Fruit fly (Drosophila melanogaster): ENCODE results near the gene CG9705.

The CG9705 gene

dm6 chr3L:16782218-16782763 lies 2.4 kb downstream of the CG9705 start:
- TF ChIP-seq psq (optimal IDR thresholded peaks at IDR 0.05), result no peak
- TF ChIP-seq ttk (optimal IDR thresholded peaks at IDR 0.05), result no peak
- TF ChIP-seq insv (optimal IDR thresholded peaks at IDR 0.05), result no peak
- no peak for TF ChIP-seq h (optimal IDR thresholded peaks at IDR 0.05)
- TF ChIP-seq Sin3A (optimal IDR thresholded peaks at IDR 0.05), result no peak

dm6 chr3L:16782789-16783188 lies 2.9 kb downstream of the CG9705 start, which contains the start of gene CG9706:
TSS of gene CG9706 (plus strand) at chr3L:16783010.
- no peak for TF ChIP-seq ttk (optimal IDR thresholded peaks at IDR 0.05)

- no peak for TF ChIP-seq psq (optimal IDR thresholded peaks at IDR 0.05)
- no peak for TF ChIP-seq insv (optimal IDR thresholded peaks at IDR 0.05)
- no peak for TF ChIP-seq ttk (optimal IDR thresholded peaks at IDR 0.05)
- TF ChIP-seq Myc (optimal IDR thresholded peaks at IDR 0.05), result no peak
- no peak for TF ChIP-seq h (optimal IDR thresholded peaks at IDR 0.05)
- no peak for TF ChIP-seq Sin3A (optimal IDR thresholded peaks at IDR 0.05)
Observed at dm6 chr3L:16786728-16787127, 6.8 kb downstream of the CG9705 start, which contains the start of gene eIF3e. TSS of gene eIF3e (minus strand) at chr3L:16786941.

dm6 chr3L:16796603-16797002 lies 16.7 kb downstream of the CG9705 start:
- TF ChIP-seq Sin3A (optimal IDR thresholded peaks at IDR 0.05), result no peak
- no peak for TF ChIP-seq psq (optimal IDR thresholded peaks at IDR 0.05)
- TF ChIP-seq h (optimal IDR thresholded peaks at IDR 0.05), result no peak
- TF ChIP-seq ttk (optimal IDR thresholded peaks at IDR 0.05), result no peak
- TF ChIP-seq Myc (optimal IDR thresholded peaks at IDR 0.05), result no peak
- TF ChIP-seq insv (optimal IDR thresholded peaks at IDR 0.05), result no peak

dm6 chr3L:16800026-16800425 lies 20.1 kb downstream of the CG9705 start:
- no peak for TF ChIP-seq Myc (optimal IDR thresholded peaks at IDR 0.05)
- no peak for TF ChIP-seq h (optimal IDR thresholded peaks at IDR 0.05)
- no peak for TF ChIP-seq insv (optimal IDR thresholded peaks at IDR 0.05)
- TF ChIP-seq Sin3A (optimal IDR thresholded peaks at IDR 0.05), result no peak
- no peak for TF ChIP-seq psq (optimal IDR thresholded peaks at IDR 0.05)
- no peak for TF ChIP-seq ttk (optimal IDR thresholded peaks at IDR 0.05)

dm6 chr3L:16801499-16802452 lies 21.9 kb downstream of the CG9705 start:
- no peak for TF ChIP-seq insv (optimal IDR thresholded peaks at IDR 0.05)
- TF ChIP-seq Myc (optimal IDR thresholded peaks at IDR 0.05), result no peak
- TF ChIP-seq psq (optimal IDR thresholded peaks at IDR 0.05), result no peak
- no peak for TF ChIP-seq Sin3A (optimal IDR thresholded peaks at IDR 0.05)
- no peak for TF ChIP-seq h (optimal IDR thresholded peaks at IDR 0.05)
- TF ChIP-seq ttk (optimal IDR thresholded peaks at IDR 0.05), result no peak

- TF ChIP-seq insv (optimal IDR thresholded peaks at IDR 0.05), result no peak
- TF ChIP-seq h (optimal IDR thresholded peaks at IDR 0.05), result no peak
- TF ChIP-seq Myc (optimal IDR thresholded peaks at IDR 0.05), result no peak
- no peak for TF ChIP-seq psq (optimal IDR thresholded peaks at IDR 0.05)
- TF ChIP-seq ttk (optimal IDR thresholded peaks at IDR 0.05), result no peak
- no peak for TF ChIP-seq Sin3A (optimal IDR thresholded peaks at IDR 0.05)
Observed at dm6 chr3L:16803273-16803672, 23.4 kb downstream of the CG9705 start.

dm6 chr3L:16803708-16804350 lies 23.9 kb downstream of the CG9705 start:
- TF ChIP-seq psq (optimal IDR thresholded peaks at IDR 0.05) (no peak), ttk (optimal IDR thresholded peaks at IDR 0.05) (no peak), Sin3A (optimal IDR thresholded peaks at IDR 0.05) (no peak), h (optimal IDR thresholded peaks at IDR 0.05) (no peak), insv (optimal IDR thresholded peaks at IDR 0.05) (no peak), Myc (optimal IDR thresholded peaks at IDR 0.05) (no peak)

- TF ChIP-seq ttk (optimal IDR thresholded peaks at IDR 0.05), result no peak
- no peak for TF ChIP-seq psq (optimal IDR thresholded peaks at IDR 0.05)
- TF ChIP-seq Sin3A (optimal IDR thresholded peaks at IDR 0.05), result no peak
- TF ChIP-seq insv (optimal IDR thresholded peaks at IDR 0.05), result no peak
- TF ChIP-seq Myc (optimal IDR thresholded peaks at IDR 0.05), result no peak
- TF ChIP-seq h (optimal IDR thresholded peaks at IDR 0.05), result no peak
Observed at dm6 chr3L:16804627-16805026, 24.7 kb downstream of the CG9705 start, which contains the start of gene nudC. TSS of gene nudC (plus strand) at chr3L:16804994.

dm6 chr3L:16805806-16806719 lies 26.2 kb downstream of the CG9705 start:
- TF ChIP-seq insv (optimal IDR thresholded peaks at IDR 0.05), result no peak
- TF ChIP-seq ttk (optimal IDR thresholded peaks at IDR 0.05), result no peak
- TF ChIP-seq Myc (optimal IDR thresholded peaks at IDR 0.05), result no peak
- TF ChIP-seq h (optimal IDR thresholded peaks at IDR 0.05), result no peak
- no peak for TF ChIP-seq Sin3A (optimal IDR thresholded peaks at IDR 0.05)
- TF ChIP-seq psq (optimal IDR thresholded peaks at IDR 0.05), result no peak

- TF ChIP-seq insv (optimal IDR thresholded peaks at IDR 0.05), result no peak
- no peak for TF ChIP-seq ttk (optimal IDR thresholded peaks at IDR 0.05)
- TF ChIP-seq Myc (optimal IDR thresholded peaks at IDR 0.05), result no peak
Observed at dm6 chr3L:16806823-16807325, 27.0 kb downstream of the CG9705 start.
